Fruit fly (Drosophila melanogaster) whole organism, prepupa: ENCODE results near the gene Men-b.

Source experiments
- Blimp-1 ChIP-seq: fragments of 200-800 bp; sonication (Bioruptor generic); optimal IDR thresholded peaks from 3 replicates; lab custom pipeline; 2017; ENCODE audit warnings: missing biosample characterization, missing genetic modification characterization, mild to moderate bottlenecking, moderate library complexity, missing genetic modification reagents
- CG10631 ChIP-seq: fragments of 200-800 bp; sonication (Bioruptor generic); optimal IDR thresholded peaks from 2 replicates; lab custom pipeline; 2016; ENCODE audit warnings: missing biosample characterization, missing genetic modification characterization
- CG10669 ChIP-seq: fragments of 200-800 bp; sonication (Bioruptor generic); optimal IDR thresholded peaks from 3 replicates; lab custom pipeline; 2018; ENCODE audit warnings: missing biosample characterization, mild to moderate bottlenecking, missing genetic modification characterization, moderate library complexity
- CG11762 ChIP-seq: fragments of 200-800 bp; sonication (Bioruptor generic); optimal IDR thresholded peaks from 3 replicates; lab custom pipeline; 2016; ENCODE audit warnings: missing biosample characterization, missing genetic modification characterization; ENCODE audit not compliant: insufficient read depth
- CG11902 ChIP-seq: fragments of 200-800 bp; sonication (Bioruptor generic); optimal IDR thresholded peaks from 3 replicates; lab custom pipeline; 2016; ENCODE audit warnings: missing biosample characterization, missing genetic modification characterization
- CG16779 ChIP-seq: fragments of 200-800 bp; sonication (Bioruptor generic); optimal IDR thresholded peaks from 3 replicates; lab custom pipeline; 2017; ENCODE audit warnings: missing biosample characterization, mild to moderate bottlenecking, missing genetic modification characterization
- CG3032 ChIP-seq: fragments of 200-800 bp; optimal IDR thresholded peaks from 2 replicates; lab custom pipeline; 2019; ENCODE audit warnings: missing biosample characterization, mild to moderate bottlenecking, missing genetic modification characterization, moderate library complexity
- CG31627 ChIP-seq: fragments of 200-800 bp; sonication (Bioruptor generic); optimal IDR thresholded peaks from 3 replicates; lab custom pipeline; 2016; ENCODE audit warnings: missing biosample characterization, missing genetic modification characterization
- CG32006 ChIP-seq: fragments of 200-800 bp; sonication (Bioruptor generic); optimal IDR thresholded peaks from 3 replicates; lab custom pipeline; 2017; ENCODE audit warnings: missing biosample characterization, mild to moderate bottlenecking, missing genetic modification characterization
- CG34406 ChIP-seq: fragments of 200-800 bp; sonication (Bioruptor generic); optimal IDR thresholded peaks from 3 replicates; lab custom pipeline; 2016; ENCODE audit warnings: missing biosample characterization, missing genetic modification characterization
- CG3919 ChIP-seq: fragments of 200-800 bp; sonication (Bioruptor generic); optimal IDR thresholded peaks from 3 replicates; lab custom pipeline; 2016; ENCODE audit warnings: missing biosample characterization, missing genetic modification characterization
- CG4318 ChIP-seq: fragments of 200-800 bp; sonication (Bioruptor generic); optimal IDR thresholded peaks from 3 replicates; lab custom pipeline; 2017; ENCODE audit warnings: missing biosample characterization, mild to moderate bottlenecking, missing genetic modification characterization
- CG6163 ChIP-seq: fragments of 200-800 bp; sonication (Bioruptor generic); IDR thresholded peaks from 3 replicates; pipeline ENCODE4 v1.3.6; 2022; ENCODE audit warnings: missing biosample characterization, missing genetic modification characterization
- CG6276 ChIP-seq: fragments of 200-800 bp; sonication (Bioruptor generic); optimal IDR thresholded peaks from 2 replicates; lab custom pipeline; 2017; ENCODE audit warnings: missing biosample characterization, mild to moderate bottlenecking, missing genetic modification characterization
- CG6792 ChIP-seq: fragments of 200-800 bp; sonication (Bioruptor generic); optimal IDR thresholded peaks from 3 replicates; lab custom pipeline; 2016; ENCODE audit warnings: missing biosample characterization, missing genetic modification characterization
- CG6808 ChIP-seq: fragments of 200-800 bp; sonication (Bioruptor generic); optimal IDR thresholded peaks from 3 replicates; lab custom pipeline; 2017; ENCODE audit warnings: missing biosample characterization, missing genetic modification characterization, mild to moderate bottlenecking, moderate library complexity, missing genetic modification reagents
- CG6854 ChIP-seq: fragments of 200-800 bp; sonication (Bioruptor generic); optimal IDR thresholded peaks from 2 replicates; lab custom pipeline; 2017; ENCODE audit warnings: missing biosample characterization, mild to moderate bottlenecking, missing genetic modification characterization
- CG8319 ChIP-seq: fragments of 200-800 bp; sonication (Bioruptor generic); optimal IDR thresholded peaks from 3 replicates; lab custom pipeline; 2016; ENCODE audit warnings: missing biosample characterization, missing genetic modification characterization
- CG8632 ChIP-seq: fragments of 200-800 bp; sonication (Bioruptor generic); optimal IDR thresholded peaks from 3 replicates; lab custom pipeline; 2016; ENCODE audit warnings: missing biosample characterization, missing genetic modification characterization
- CG9139 ChIP-seq: fragments of 200-800 bp; sonication (Bioruptor generic); optimal IDR thresholded peaks from 3 replicates; lab custom pipeline; 2017; ENCODE audit warnings: missing biosample characterization, mild to moderate bottlenecking, missing genetic modification characterization
- Eip75B ChIP-seq: fragments of 200-800 bp; sonication (Bioruptor generic); optimal IDR thresholded peaks from 3 replicates; lab custom pipeline; 2016; ENCODE audit warnings: missing biosample characterization, missing genetic modification characterization
- Eip78C ChIP-seq: fragments of 200-800 bp; sonication (Bioruptor generic); peaks from one replicate; lab custom pipeline; 2016; ENCODE audit warnings: missing biosample characterization, missing genetic modification characterization
- Eip93F ChIP-seq: fragments of 200-800 bp; sonication (Bioruptor generic); optimal IDR thresholded peaks from 2 replicates; lab custom pipeline; 2016; ENCODE audit warnings: missing biosample characterization, mild to moderate bottlenecking, missing genetic modification characterization
- Ets96B ChIP-seq: fragments of 200-800 bp; optimal IDR thresholded peaks from 2 replicates; lab custom pipeline; 2019; ENCODE audit warnings: missing biosample characterization, mild to moderate bottlenecking, missing genetic modification characterization, moderate library complexity
- Hr38 ChIP-seq: sonication (Bioruptor generic); optimal IDR thresholded peaks from 2 replicates; lab custom pipeline; 2016; ENCODE audit warnings: missing biosample characterization, missing genetic modification characterization
- Hr4 ChIP-seq: fragments of 200-800 bp; sonication (Bioruptor generic); optimal IDR thresholded peaks from 3 replicates; lab custom pipeline; 2016; ENCODE audit warnings: missing biosample characterization, missing genetic modification characterization
- Met ChIP-seq: fragments of 200-800 bp; sonication (Bioruptor generic); optimal IDR thresholded peaks from 3 replicates; lab custom pipeline; 2016; ENCODE audit warnings: missing biosample characterization, missing genetic modification characterization
- Smox ChIP-seq: fragments of 200-800 bp; sonication (Bioruptor generic); optimal IDR thresholded peaks from 3 replicates; lab custom pipeline; 2016; ENCODE audit warnings: missing biosample characterization, missing genetic modification characterization
- Sox102F ChIP-seq: fragments of 200-800 bp; sonication (Bioruptor generic); optimal IDR thresholded peaks from 2 replicates; lab custom pipeline; 2016; ENCODE audit warnings: missing biosample characterization, mild to moderate bottlenecking, missing genetic modification characterization
- Sox14 ChIP-seq: fragments of 200-800 bp; sonication (Bioruptor generic); optimal IDR thresholded peaks from 3 replicates; lab custom pipeline; 2016; ENCODE audit warnings: missing biosample characterization, missing genetic modification characterization
- Sox15 ChIP-seq: fragments of 200-800 bp; sonication (Bioruptor generic); optimal IDR thresholded peaks from 3 replicates; lab custom pipeline; 2016; ENCODE audit warnings: missing biosample characterization, missing genetic modification characterization
- achi ChIP-seq: fragments of 200-800 bp; sonication (Bioruptor generic); optimal IDR thresholded peaks from 3 replicates; lab custom pipeline; 2016; ENCODE audit warnings: missing biosample characterization, missing genetic modification characterization
- acj6 ChIP-seq: fragments of 200-800 bp; sonication (Bioruptor generic); optimal IDR thresholded peaks from 3 replicates; lab custom pipeline; 2016; ENCODE audit warnings: missing biosample characterization, missing genetic modification characterization
- cyc ChIP-seq: fragments of 200-800 bp; sonication (Bioruptor generic); optimal IDR thresholded peaks from 3 replicates; lab custom pipeline; 2016; ENCODE audit warnings: missing biosample characterization, missing genetic modification characterization
- dac ChIP-seq: fragments of 200-800 bp; sonication (Bioruptor generic); optimal IDR thresholded peaks from 2 replicates; lab custom pipeline; 2017; ENCODE audit warnings: missing biosample characterization, mild to moderate bottlenecking, missing genetic modification characterization
- dsx ChIP-seq: fragments of 200-800 bp; optimal IDR thresholded peaks from 3 replicates; lab custom pipeline; 2019; ENCODE audit warnings: missing biosample characterization, mild to moderate bottlenecking, missing genetic modification characterization, moderate library complexity; ENCODE audit not compliant: poor library complexity, severe bottlenecking
- eg ChIP-seq: fragments of 200-800 bp; sonication (Bioruptor generic); IDR thresholded peaks from 3 replicates; pipeline ENCODE4 v1.3.6; 2022; ENCODE audit warnings: missing biosample characterization, missing genetic modification characterization
- esn ChIP-seq: fragments of 200-800 bp; sonication (Bioruptor generic); optimal IDR thresholded peaks from 2 replicates; lab custom pipeline; 2016; ENCODE audit warnings: missing biosample characterization, mild to moderate bottlenecking, missing genetic modification characterization, moderate library complexity
- fd59A ChIP-seq: fragments of 200-800 bp; sonication (Bioruptor generic); optimal IDR thresholded peaks from 2 replicates; lab custom pipeline; 2017; ENCODE audit warnings: missing biosample characterization, mild to moderate bottlenecking, missing genetic modification characterization, missing genetic modification reagents
- fd85E ChIP-seq: fragments of 200-800 bp; sonication (Bioruptor generic); optimal IDR thresholded peaks from 3 replicates; lab custom pipeline; 2016; ENCODE audit warnings: missing biosample characterization, missing genetic modification characterization
- fkh ChIP-seq: fragments of 200-800 bp; sonication (Bioruptor generic); optimal IDR thresholded peaks from 3 replicates; lab custom pipeline; 2017; ENCODE audit warnings: missing biosample characterization, mild to moderate bottlenecking, missing genetic modification characterization, moderate library complexity
- lz ChIP-seq: fragments of 200-800 bp; sonication (Bioruptor generic); optimal IDR thresholded peaks from 3 replicates; lab custom pipeline; 2016; ENCODE audit warnings: missing biosample characterization, missing genetic modification characterization
- net ChIP-seq: fragments of 200-800 bp; sonication (Bioruptor generic); optimal IDR thresholded peaks from 3 replicates; lab custom pipeline; 2016; ENCODE audit warnings: missing biosample characterization, missing genetic modification characterization
- pdm3 ChIP-seq: fragments of 200-800 bp; sonication (Bioruptor generic); optimal IDR thresholded peaks from 3 replicates; lab custom pipeline; 2016; ENCODE audit warnings: missing biosample characterization, missing genetic modification characterization
- salr ChIP-seq, 2 experiments: fragments of 200-800 bp; sonication (Bioruptor generic); optimal IDR thresholded peaks; 3 replicates each; lab custom pipeline; 2016 to 2018; ENCODE audit warnings: missing biosample characterization in 2 of 2, missing genetic modification characterization in 2 of 2, mild to moderate bottlenecking in 1 of 2
- ss ChIP-seq, 2 experiments: fragments of 200-800 bp; sonication (Bioruptor generic); optimal IDR thresholded peaks; 2 replicates in 1 of 2; 3 replicates in 1 of 2; lab custom pipeline; 2017 to 2018; ENCODE audit warnings: mild to moderate bottlenecking in 2 of 2, missing biosample characterization in 2 of 2, missing genetic modification characterization in 2 of 2, moderate library complexity in 1 of 2
- topi ChIP-seq: fragments of 200-800 bp; sonication (Bioruptor generic); optimal IDR thresholded peaks from 3 replicates; lab custom pipeline; 2016; ENCODE audit warnings: missing biosample characterization, missing genetic modification characterization
- vri ChIP-seq: fragments of 200-800 bp; sonication (Bioruptor generic); optimal IDR thresholded peaks from 3 replicates; lab custom pipeline; 2016; ENCODE audit warnings: missing biosample characterization, mild to moderate bottlenecking, missing genetic modification characterization

Men-b gene

dm6 chr3R:27167350-27167749 lies 15.9 kb downstream of the Men-b start (continued):
- TF ChIP-seq CG10669 (GFP tag; lab: Kevin White, UChicago) (peak; percentile 47), Hr38 (peak; percentile 9), CG4318 (peak; percentile 84), fd85E (no peak), CG6163 (GFP tag; lab: Robert Waterston, UW) (peak; percentile 89), CG8632 (no peak), CG6276 (GFP tag; lab: Kevin White, UChicago) (peak; percentile 93), cyc (GFP tag; lab: Kevin White, UChicago) (no peak), Blimp-1 (GFP tag; lab: Kevin White, UChicago) (no peak), CG6854 (GFP tag; lab: Kevin White, UChicago) (no peak), CG31627 (GFP tag; lab: Kevin White, UChicago) (no peak), ss (GFP tag; optimal IDR thresholded peaks at IDR 0.05; lab: Kevin White, UChicago) (peak; percentile 54 to 91), Ets96B (tag; lab: Kevin White, UChicago) (peak; percentile 63), CG3919 (peak; percentile 79), dsx (GFP tag; lab: Kevin White, UChicago) (peak; percentile 64), CG9139 (peak; percentile 39), Eip78C (peak; percentile 93), Sox15 (GFP tag; lab: Kevin White, UChicago) (no peak), CG32006 (GFP tag; lab: Kevin White, UChicago) (peak; percentile 92), CG6792 (GFP tag; lab: Kevin White, UChicago) (no peak), acj6 (GFP tag; lab: Kevin White, UChicago) (peak; percentile 51), Met (no peak), CG10631 (GFP tag; lab: Kevin White, UChicago) (peak; percentile 68), fkh (no peak), CG11762 (GFP tag; lab: Kevin White, UChicago) (peak; percentile 57), salr (GFP tag; optimal IDR thresholded peaks at IDR 0.05; lab: Kevin White, UChicago) (peak in 1 of 2 experiments; percentile 74)

dm6 chr3R:27171153-27171552 lies 19.7 kb downstream of the Men-b start:
- TF ChIP-seq fd59A (GFP tag; lab: Kevin White, UChicago) (peak; percentile 22), CG8319 (GFP tag; lab: Kevin White, UChicago) (no peak), CG4318 (no peak), CG34406 (GFP tag; lab: Kevin White, UChicago) (peak; percentile 45), CG6276 (GFP tag; lab: Kevin White, UChicago) (no peak), achi (GFP tag; lab: Kevin White, UChicago) (peak; percentile 45), Blimp-1 (GFP tag; lab: Kevin White, UChicago) (peak; percentile 31), Hr38 (no peak), fkh (no peak), dsx (GFP tag; lab: Kevin White, UChicago) (peak; percentile 20), pdm3 (GFP tag; lab: Kevin White, UChicago) (peak; percentile 22), dac (GFP tag; lab: Kevin White, UChicago) (no peak), CG6808 (GFP tag; lab: Kevin White, UChicago) (peak; percentile 45), CG3032 (tag; lab: Kevin White, UChicago) (peak; percentile 38), Hr4 (GFP tag; lab: Kevin White, UChicago) (no peak), Sox102F (peak; percentile 76), Eip78C (peak; percentile 90), CG6792 (GFP tag; lab: Kevin White, UChicago) (peak; percentile 35), Ets96B (tag; lab: Kevin White, UChicago) (peak; percentile 28), Smox (GFP tag; lab: Kevin White, UChicago) (peak; percentile 72), vri (GFP tag; lab: Kevin White, UChicago) (peak; percentile 67), eg (GFP tag; lab: Robert Waterston, UW) (no peak), Sox14 (GFP tag; lab: Kevin White, UChicago) (peak; percentile 62), Met (peak; percentile 75), CG11902 (peak; percentile 29), lz (GFP tag; lab: Kevin White, UChicago) (peak; percentile 72), acj6 (GFP tag; lab: Kevin White, UChicago) (peak; percentile 41), esn (peak; percentile 86), topi (GFP tag; lab: Kevin White, UChicago) (peak; percentile 71), net (no peak), Eip75B (GFP tag; lab: Kevin White, UChicago) (peak; percentile 39), CG6854 (GFP tag; lab: Kevin White, UChicago) (peak; percentile 72), Eip93F (GFP tag; lab: Kevin White, UChicago) (no peak), CG16779 (no peak), CG9139 (no peak), CG31627 (GFP tag; lab: Kevin White, UChicago) (peak; percentile 64), CG8632 (peak; percentile 33)
